Worm (Caenorhabditis elegans) whole organism, early embryonic: ENCODE results near the gene str-125.

Source experiments
- B0310.2 ChIP-seq: sonication (generic microtip); optimal IDR thresholded peaks from 2 replicates; lab custom pipeline; 2016; ENCODE audit warnings: mild to moderate bottlenecking, missing genetic modification characterization, missing compliant biosample characterization
- aly-1 ChIP-seq: sonication (generic microtip); optimal IDR thresholded peaks from 2 replicates; lab custom pipeline; 2016; ENCODE audit warnings: missing genetic modification characterization, missing compliant biosample characterization
- ama-1 ChIP-seq: fragments of 150-350 bp; optimal IDR thresholded peaks from 2 replicates; lab custom pipeline; 2014
- ceh-13 ChIP-seq: fragments of 200-800 bp; sonication (Bioruptor generic); optimal IDR thresholded peaks from 2 replicates; lab custom pipeline; 2018; ENCODE audit warnings: mild to moderate bottlenecking, missing genetic modification characterization, missing compliant biosample characterization
- ets-7 ChIP-seq: sonication (generic microtip); optimal IDR thresholded peaks from 2 replicates; lab custom pipeline; 2016; ENCODE audit warnings: missing genotype, missing genetic modification characterization, missing compliant biosample characterization
- flt-1 ChIP-seq: fragments of 200-800 bp; sonication (Bioruptor generic); IDR thresholded peaks from 2 replicates; pipeline ENCODE4 v1.3.6; 2022; ENCODE audit warnings: missing genetic modification characterization, missing compliant biosample characterization
- hmbx-1 ChIP-seq: sonication (generic microtip); optimal IDR thresholded peaks from 2 replicates; lab custom pipeline; 2016; ENCODE audit warnings: mild to moderate bottlenecking, missing genetic modification characterization, missing compliant biosample characterization
- hmg-4 ChIP-seq: fragments of 200-800 bp; sonication (Bioruptor generic); optimal IDR thresholded peaks from 2 replicates; lab custom pipeline; 2018; ENCODE audit warnings: mild to moderate bottlenecking, missing genetic modification characterization, missing compliant biosample characterization
- pes-1 ChIP-seq: fragments of 200-800 bp; sonication (Bioruptor generic); IDR thresholded peaks from 2 replicates; pipeline ENCODE4 v1.3.6; 2022; ENCODE audit warnings: missing genetic modification reagents, missing genetic modification characterization, missing compliant biosample characterization
- scrt-1 ChIP-seq: fragments of 200-800 bp; sonication (Bioruptor generic); IDR thresholded peaks from 2 replicates; pipeline ENCODE4 v1.3.6; 2022; ENCODE audit warnings: missing genetic modification characterization, missing compliant biosample characterization
- tbx-11 ChIP-seq: fragments of 200-800 bp; sonication (Bioruptor generic); IDR thresholded peaks from 2 replicates; pipeline ENCODE4 v1.3.6; 2022; ENCODE audit warnings: missing genetic modification characterization, missing compliant biosample characterization
- tbx-37 ChIP-seq: fragments of 200-800 bp; sonication (Bioruptor generic); conservative IDR thresholded peaks from 2 replicates; pipeline ENCODE4 v1.3.6; 2022; ENCODE audit warnings: missing genetic modification reagents, missing genetic modification characterization, missing compliant biosample characterization
- tra-4 ChIP-seq: sonication (generic microtip); optimal IDR thresholded peaks from 2 replicates; lab custom pipeline; 2017; ENCODE audit warnings: missing genetic modification characterization, missing compliant biosample characterization

ce11 chrV:17108310-17108709 is 32.5 kb upstream of the str-125 start, which contains the start of gene ZK218.11:
- TF ChIP-seq ama-1 (lab: Kevin White, UChicago) (no peak), flt-1 (GFP tag; lab: Robert Waterston, UW) (no peak), pes-1 (GFP tag; lab: Robert Waterston, UW) (no peak), ets-7 (no peak), ceh-13 (GFP tag; lab: Kevin White, UChicago) (no peak), hmbx-1 (tag; lab: Kevin White, UChicago) (no peak), hmg-4 (GFP tag; lab: Kevin White, UChicago) (no peak), tra-4 (tag; lab: Kevin White, UChicago) (no peak), tbx-11 (GFP tag; lab: Robert Waterston, UW) (no peak), tbx-37 (no peak), scrt-1 (GFP tag; lab: Robert Waterston, UW) (no peak), B0310.2 (tag; lab: Kevin White, UChicago) (no peak), aly-1 (tag; lab: Kevin White, UChicago) (no peak)
